Fruit fly (Drosophila melanogaster) whole organism: ENCODE results near the gene Tbcd.

Source experiments
- CG8478 ChIP-seq: fragments of >200 bp; optimal IDR thresholded peaks from 2 replicates; lab custom pipeline; 2018; ENCODE audit warnings: inconsistent platforms
- psq ChIP-seq: fragments of >200 bp; optimal IDR thresholded peaks from 2 replicates; lab custom pipeline; 2017

dm6 chr2L:2179366-2179765 lies 32.0 kb downstream of the Tbcd start:
- TF ChIP-seq psq: no peak
- TF ChIP-seq CG8478 (lab: Kevin White, UChicago): no peak
